Fruit fly (Drosophila melanogaster): ENCODE results near the gene CG13795.

CG13795 gene

dm6 chr2L:7753874-7754273, 27.8 kb upstream of the CG13795 start, which contains the start of gene CG46025:
TSS of gene CG46025 (plus strand) at chr2L:7754174.
- TF ChIP-seq az2 (GFP tag; optimal IDR thresholded peaks at IDR 0.05) (no peak), CG9727 (GFP tag; optimal IDR thresholded peaks at IDR 0.05) (no peak), H15 (GFP tag; IDR thresholded peaks at IDR 0.05) (no peak), Oaz (GFP tag; IDR thresholded peaks at IDR 0.05) (no peak), fru (optimal IDR thresholded peaks at IDR 0.05) (no peak), gsb (GFP tag; IDR thresholded peaks at IDR 0.05) (no peak), CG2875 (GFP tag; optimal IDR thresholded peaks at IDR 0.05) (no peak)

- no peak for TF ChIP-seq Atf3 (GFP tag; optimal IDR thresholded peaks at IDR 0.05)
- TF ChIP-seq PHDP (tag; optimal IDR thresholded peaks at IDR 0.05), result no peak
- TF ChIP-seq gce (GFP tag; IDR thresholded peaks at IDR 0.05), result no peak
- no peak for TF ChIP-seq CG16779 (GFP tag; IDR thresholded peaks at IDR 0.05)
- TF ChIP-seq slbo (GFP tag; IDR thresholded peaks at IDR 0.05), result no peak
- no peak for TF ChIP-seq nerfin-2 (GFP tag; IDR thresholded peaks at IDR 0.05; ENCODE audit: partially characterized antibody)
- no peak for TF ChIP-seq CG12391 (tag; optimal IDR thresholded peaks at IDR 0.05)
- TF ChIP-seq CG15514 (GFP tag; optimal IDR thresholded peaks at IDR 0.05), result no peak
- TF ChIP-seq Fer2 (tag; optimal IDR thresholded peaks at IDR 0.05), result no peak
- no peak for TF ChIP-seq Dll (GFP tag; IDR thresholded peaks at IDR 0.05; ENCODE audit: partially characterized antibody)
- TF ChIP-seq pb (GFP tag; optimal IDR thresholded peaks at IDR 0.05), result no peak
Measured at dm6 chr2L:7753086-7753485, 27.0 kb upstream of the CG13795 start, which contains the start of gene CG7203. TSS of gene CG7203 (minus strand) at chr2L:7753186.

dm6 chr2L:7750631-7751161, 24.6 kb upstream of the CG13795 start:
- TF ChIP-seq CG6175 (GFP tag; IDR thresholded peaks at IDR 0.05), result peak; percentile 35; the same call in 1 of the 3 replicates
- 0 out of 3 replicates have a peak, but pooled peaks have one; percentile 6 for TF ChIP-seq CG11456 (GFP tag; IDR thresholded peaks at IDR 0.05)
- TF ChIP-seq pum (GFP tag; optimal IDR thresholded peaks at IDR 0.05), result no peak
- 0 out of 2 replicates have a peak, but pooled peaks have one; percentile 23 for TF ChIP-seq crol (GFP tag; IDR thresholded peaks at IDR 0.05)
- no peak for TF ChIP-seq CG10366 (GFP tag; IDR thresholded peaks at IDR 0.05)
- TF ChIP-seq CG17361 (GFP tag; IDR thresholded peaks at IDR 0.05), result no peak
- TF ChIP-seq ro (GFP tag; IDR thresholded peaks at IDR 0.05), result no peak
- no peak for TF ChIP-seq CG13894 (tag; optimal IDR thresholded peaks at IDR 0.05)
- 0 out of 2 replicates have a peak, but pooled peaks have one; percentile 16 for TF ChIP-seq CG11247 (GFP tag; IDR thresholded peaks at IDR 0.05)

- TF ChIP-seq CG43689 (GFP tag; IDR thresholded peaks at IDR 0.05) (no peak), Stat92E (GFP tag; optimal IDR thresholded peaks at IDR 0.05) (no peak), CG13775 (GFP tag; optimal IDR thresholded peaks at IDR 0.05) (no peak), Neu2 (GFP tag; optimal IDR thresholded peaks at IDR 0.05; ENCODE audit: borderline replicate concordance) (no peak), dm (GFP tag; optimal IDR thresholded peaks at IDR 0.05) (no peak), CG16863 (GFP tag; optimal IDR thresholded peaks at IDR 0.05) (no peak), Dbx (GFP tag; IDR thresholded peaks at IDR 0.05) (no peak), Side (GFP tag; optimal IDR thresholded peaks at IDR 0.05) (no peak), CG9817 (tag; optimal IDR thresholded peaks at IDR 0.05) (no peak), Mad (GFP tag; optimal IDR thresholded peaks at IDR 0.05) (no peak), CG12219 (GFP tag; optimal IDR thresholded peaks at IDR 0.05) (no peak), Rx (GFP tag; IDR thresholded peaks at IDR 0.05) (no peak), Antp (GFP tag; optimal IDR thresholded peaks at IDR 0.05) (no peak), CG15514 (GFP tag; optimal IDR thresholded peaks at IDR 0.05) (no peak), cg (GFP tag; optimal IDR thresholded peaks at IDR 0.05) (no peak), bsh (GFP tag; optimal IDR thresholded peaks at IDR 0.05) (no peak), CG4707 (GFP tag; optimal IDR thresholded peaks at IDR 0.05) (no peak), usp (GFP tag; optimal IDR thresholded peaks at IDR 0.05) (no peak), CG32767 (GFP tag; IDR thresholded peaks at IDR 0.05) (no peak)
Measured at dm6 chr2L:7746975-7747374, 20.9 kb upstream of the CG13795 start, which contains the start of gene ATPsynGL. TSS of gene ATPsynGL (plus strand) at chr2L:7747275.
